Fruit fly (Drosophila melanogaster): Measurements from ENCODE around the gene CG7387.

dm6 chr3L:8187397-8187811 is 5.5 kb downstream of the CG7387 start:
- TF ChIP-seq CG6163 (GFP tag; IDR thresholded peaks at IDR 0.05) (no peak), CG6792 (GFP tag; optimal IDR thresholded peaks at IDR 0.05) (no peak)
